Worm (Caenorhabditis elegans): ENCODE measurements around the gene gss-1.

- no peak for TF ChIP-seq Y116A8C.19 (tag; optimal IDR thresholded peaks at IDR 0.05; ENCODE audit: borderline replicate concordance)
- no peak for TF ChIP-seq egl-27 (tag; optimal IDR thresholded peaks at IDR 0.05)
- no peak for TF ChIP-seq swsn-7 (tag; optimal IDR thresholded peaks at IDR 0.05)
These were observed 9.8 kb upstream of the gss-1 start, which contains the start of gene M176.10 for ce11 chrII:9426076-9426475.

All from whole organism, L1 larva.